Worm (Caenorhabditis elegans) whole organism, mixed stage, embryonic: Measurements from ENCODE around the gene F21A3.4.

ENCODE experiments used
- bed-3 ChIP-seq: fragments of 200-800 bp; sonication (Bioruptor generic); optimal IDR thresholded peaks from 3 replicates; lab custom pipeline; 2018; ENCODE audit warnings: mild to moderate bottlenecking, missing genetic modification characterization, moderate library complexity, missing compliant biosample characterization
- blmp-1 ChIP-seq: fragments of 150-350 bp; optimal IDR thresholded peaks from 2 replicates; lab custom pipeline; 2014; ENCODE audit warnings: missing biosample characterization, missing genetic modification characterization
- ceh-39 ChIP-seq: fragments of 150-350 bp; optimal IDR thresholded peaks from 2 replicates; lab custom pipeline; 2014; ENCODE audit warnings: missing biosample characterization, missing genetic modification characterization
- ceh-43 ChIP-seq: fragments of 200-800 bp; sonication (Bioruptor generic); optimal IDR thresholded peaks from 2 replicates; lab custom pipeline; 2018; ENCODE audit warnings: mild to moderate bottlenecking, missing genetic modification characterization, moderate library complexity, missing compliant biosample characterization
- ceh-83 ChIP-seq: fragments of 200-800 bp; sonication (Bioruptor generic); optimal IDR thresholded peaks from 2 replicates; lab custom pipeline; 2018; ENCODE audit warnings: mild to moderate bottlenecking, missing genetic modification characterization, missing compliant biosample characterization
- ces-1 ChIP-seq: fragments of 150-350 bp; optimal IDR thresholded peaks from 2 replicates; lab custom pipeline; 2014; ENCODE audit warnings: missing biosample characterization, missing genetic modification reagents, missing genetic modification characterization
- cnd-1 ChIP-seq: fragments of 200-800 bp; sonication (Bioruptor generic); optimal IDR thresholded peaks from 2 replicates; lab custom pipeline; 2018; ENCODE audit warnings: mild to moderate bottlenecking, missing genetic modification characterization, missing compliant biosample characterization
- drap-1 ChIP-seq: fragments of 200-800 bp; sonication (Bioruptor generic); optimal IDR thresholded peaks from 3 replicates; lab custom pipeline; 2018; ENCODE audit warnings: mild to moderate bottlenecking, missing genetic modification characterization, missing compliant biosample characterization
- elt-1 ChIP-seq: sonication (generic microtip); optimal IDR thresholded peaks from 2 replicates; lab custom pipeline; 2017; ENCODE audit warnings: missing genetic modification characterization, mild to moderate bottlenecking, missing compliant biosample characterization, antibody characterized with exemption, moderate library complexity, borderline replicate concordance; ENCODE audit not compliant: insufficient read depth
- elt-3 ChIP-seq: fragments of 150-350 bp; optimal IDR thresholded peaks from 2 replicates; lab custom pipeline; 2014; ENCODE audit warnings: missing biosample characterization, missing genetic modification characterization
- flh-1 ChIP-seq: fragments of 200-800 bp; sonication (Bioruptor generic); optimal IDR thresholded peaks from 2 replicates; lab custom pipeline; 2018; ENCODE audit warnings: mild to moderate bottlenecking, missing genetic modification characterization, moderate library complexity, missing compliant biosample characterization
- hlh-1 ChIP-seq: fragments of 150-350 bp; optimal IDR thresholded peaks from 2 replicates; lab custom pipeline; 2014; ENCODE audit warnings: missing biosample characterization, missing genetic modification reagents, missing genetic modification characterization
- lin-13 ChIP-seq: fragments of 150-350 bp; optimal IDR thresholded peaks from 2 replicates; lab custom pipeline; 2014; ENCODE audit warnings: missing biosample characterization, missing genetic modification characterization
- lin-32 ChIP-seq: fragments of 200-800 bp; sonication (Bioruptor generic); optimal IDR thresholded peaks from 2 replicates; lab custom pipeline; 2018; ENCODE audit warnings: mild to moderate bottlenecking, missing genetic modification characterization, missing compliant biosample characterization
- lsy-2 ChIP-seq: fragments of 150-350 bp; optimal IDR thresholded peaks from 2 replicates; lab custom pipeline; 2014; ENCODE audit warnings: missing biosample characterization, missing genetic modification characterization
- mab-5 ChIP-seq: fragments of 150-350 bp; optimal IDR thresholded peaks from 2 replicates; lab custom pipeline; 2014; ENCODE audit warnings: missing biosample characterization, missing genetic modification characterization
- mep-1 ChIP-seq: fragments of 150-350 bp; optimal IDR thresholded peaks from 2 replicates; lab custom pipeline; 2017; ENCODE audit warnings: missing biosample characterization, missing genetic modification reagents, missing genetic modification characterization, inconsistent platforms
- mls-2 ChIP-seq: sonication (generic microtip); optimal IDR thresholded peaks from 2 replicates; lab custom pipeline; 2016; ENCODE audit warnings: mild to moderate bottlenecking, missing genetic modification characterization, moderate library complexity, missing compliant biosample characterization
- nhr-12 ChIP-seq: fragments of 150-350 bp; optimal IDR thresholded peaks from 2 replicates; lab custom pipeline; 2014; ENCODE audit warnings: missing biosample characterization, missing genetic modification characterization
- nhr-2 ChIP-seq: fragments of 150-350 bp; optimal IDR thresholded peaks from 2 replicates; lab custom pipeline; 2014; ENCODE audit warnings: missing biosample characterization, missing genetic modification characterization
- nhr-28 ChIP-seq: fragments of 150-350 bp; optimal IDR thresholded peaks from 2 replicates; lab custom pipeline; 2014; ENCODE audit warnings: missing biosample characterization, missing genetic modification characterization
- sem-2 ChIP-seq: fragments of 200-800 bp; sonication (Bioruptor generic); optimal IDR thresholded peaks from 2 replicates; lab custom pipeline; 2018; ENCODE audit warnings: mild to moderate bottlenecking, missing genetic modification characterization, missing compliant biosample characterization
- snpc-4 ChIP-seq: fragments of 150-350 bp; optimal IDR thresholded peaks from 2 replicates; lab custom pipeline; 2014; ENCODE audit warnings: missing biosample characterization, missing genetic modification characterization
- sptf-1 ChIP-seq: sonication (generic microtip); optimal IDR thresholded peaks from 2 replicates; lab custom pipeline; 2017; ENCODE audit warnings: mild to moderate bottlenecking, missing genetic modification characterization, moderate library complexity, missing compliant biosample characterization
- tbx-8 ChIP-seq: fragments of 200-800 bp; sonication (Bioruptor generic); optimal IDR thresholded peaks from 2 replicates; lab custom pipeline; 2018; ENCODE audit warnings: mild to moderate bottlenecking, missing genetic modification characterization, moderate library complexity, missing compliant biosample characterization
- unc-120 ChIP-seq: sonication (generic microtip); optimal IDR thresholded peaks from 2 replicates; lab custom pipeline; 2017; ENCODE audit warnings: missing genetic modification characterization, missing compliant biosample characterization; ENCODE audit not compliant: poor library complexity, severe bottlenecking
- unc-39 ChIP-seq: fragments of 150-350 bp; optimal IDR thresholded peaks from 2 replicates; lab custom pipeline; 2014; ENCODE audit warnings: missing biosample characterization, missing genetic modification characterization
- unc-62 ChIP-seq: fragments of 150-350 bp; optimal IDR thresholded peaks from 2 replicates; lab custom pipeline; 2014; ENCODE audit warnings: missing biosample characterization, missing genetic modification reagents, missing genetic modification characterization
- zip-8 ChIP-seq: fragments of 150-350 bp; optimal IDR thresholded peaks from 2 replicates; lab custom pipeline; 2014; ENCODE audit warnings: missing biosample characterization, missing genetic modification characterization
- ztf-11 ChIP-seq: fragments of 150-350 bp; optimal IDR thresholded peaks from 2 replicates; lab custom pipeline; 2014; ENCODE audit warnings: missing biosample characterization, missing genetic modification characterization

The F21A3.4 gene

ce11 chrV:15566511-15567178 lies 30.2 kb downstream of the F21A3.4 start:
- TF ChIP-seq elt-1 (tag; lab: Kevin White, UChicago) (no peak), hlh-1 (tag; lab: Kevin White, UChicago) (peak; percentile 12)

DNA sequence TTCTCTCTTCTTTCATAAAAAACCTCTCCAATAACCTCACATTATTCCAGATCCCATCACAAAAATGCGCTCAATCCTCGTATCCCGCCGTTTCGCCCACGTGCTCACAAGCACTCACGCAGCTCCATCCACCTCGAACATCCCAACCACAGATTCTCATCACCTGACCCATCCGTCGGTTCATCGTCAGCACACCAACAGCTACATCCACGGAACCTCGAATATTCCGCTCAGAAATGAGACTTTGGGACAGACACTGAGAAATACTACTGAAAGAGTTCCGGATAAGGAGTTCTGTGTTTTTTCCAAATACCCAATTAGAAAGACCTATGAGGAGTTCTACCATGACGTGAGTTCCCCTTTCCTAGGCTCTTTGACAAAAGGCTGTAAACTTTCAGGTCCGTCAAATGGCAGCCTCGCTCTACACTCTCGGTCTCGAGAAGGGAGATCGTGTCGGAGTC lies 31.0 kb downstream of the F21A3.4 start, which contains the start of gene acs-2:
Gene acs-2 (plus strand): TSS at position 51 of the 461 bp plus-strand sequence.
- TF ChIP-seq mab-5 (no peak), bed-3 (GFP tag; lab: Kevin White, UChicago) (no peak), unc-120 (no peak), elt-1 (tag; lab: Kevin White, UChicago) (no peak), lsy-2 (tag; lab: Kevin White, UChicago) (no peak), snpc-4 (tag; lab: Kevin White, UChicago) (no peak)
- TF ChIP-seq, all 35 proteins: peak for 0

DNA sequence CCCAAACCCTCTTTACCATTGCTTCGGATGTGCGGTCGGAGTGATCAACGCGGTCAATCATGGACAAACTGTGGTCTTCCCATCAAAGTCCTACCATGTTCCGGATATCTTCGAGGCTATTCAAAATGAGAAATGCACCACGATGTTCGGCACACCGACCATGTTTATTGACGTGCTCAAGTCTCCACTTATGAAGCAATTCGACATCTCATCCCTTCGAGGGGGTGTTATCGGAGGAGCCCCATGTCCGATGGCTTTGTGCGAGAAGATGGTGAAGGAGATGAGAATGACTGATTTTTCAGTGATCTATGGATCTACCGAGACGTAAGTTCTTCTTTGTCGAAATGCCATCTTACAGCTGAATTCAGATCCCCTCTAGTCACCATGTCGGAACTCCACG lies 32.0 kb downstream of the F21A3.4 start:
- TF ChIP-seq ces-1 (GFP tag; lab: Kevin White, UChicago), result no peak
- TF ChIP-seq mab-5, result no peak
- no peak for TF ChIP-seq nhr-12
- TF ChIP-seq unc-62 (GFP tag; lab: Kevin White, UChicago), result no peak
- no peak for TF ChIP-seq ceh-39
- TF ChIP-seq elt-3 (tag; lab: Kevin White, UChicago), result no peak
- TF ChIP-seq bed-3 (GFP tag; lab: Kevin White, UChicago), result no peak
- no peak for TF ChIP-seq elt-1 (tag; lab: Kevin White, UChicago)
- TF ChIP-seq sem-2 (GFP tag; lab: Kevin White, UChicago), result no peak
- no peak for TF ChIP-seq blmp-1 (tag; lab: Kevin White, UChicago)
- no peak for TF ChIP-seq ztf-11 (tag; lab: Kevin White, UChicago)
- TF ChIP-seq lin-32 (GFP tag; lab: Kevin White, UChicago), result no peak
- TF ChIP-seq tbx-8, result no peak
- no peak for TF ChIP-seq nhr-2 (tag; lab: Kevin White, UChicago)
- TF ChIP-seq hlh-1 (tag; lab: Kevin White, UChicago), result no peak
- no peak for TF ChIP-seq lsy-2 (tag; lab: Kevin White, UChicago)
- no peak for TF ChIP-seq ceh-83 (GFP tag; lab: Kevin White, UChicago)
- TF ChIP-seq flh-1 (GFP tag; lab: Kevin White, UChicago), result no peak
- no peak for TF ChIP-seq nhr-28
- TF ChIP-seq, all 35 proteins: peak for 0

DNA sequence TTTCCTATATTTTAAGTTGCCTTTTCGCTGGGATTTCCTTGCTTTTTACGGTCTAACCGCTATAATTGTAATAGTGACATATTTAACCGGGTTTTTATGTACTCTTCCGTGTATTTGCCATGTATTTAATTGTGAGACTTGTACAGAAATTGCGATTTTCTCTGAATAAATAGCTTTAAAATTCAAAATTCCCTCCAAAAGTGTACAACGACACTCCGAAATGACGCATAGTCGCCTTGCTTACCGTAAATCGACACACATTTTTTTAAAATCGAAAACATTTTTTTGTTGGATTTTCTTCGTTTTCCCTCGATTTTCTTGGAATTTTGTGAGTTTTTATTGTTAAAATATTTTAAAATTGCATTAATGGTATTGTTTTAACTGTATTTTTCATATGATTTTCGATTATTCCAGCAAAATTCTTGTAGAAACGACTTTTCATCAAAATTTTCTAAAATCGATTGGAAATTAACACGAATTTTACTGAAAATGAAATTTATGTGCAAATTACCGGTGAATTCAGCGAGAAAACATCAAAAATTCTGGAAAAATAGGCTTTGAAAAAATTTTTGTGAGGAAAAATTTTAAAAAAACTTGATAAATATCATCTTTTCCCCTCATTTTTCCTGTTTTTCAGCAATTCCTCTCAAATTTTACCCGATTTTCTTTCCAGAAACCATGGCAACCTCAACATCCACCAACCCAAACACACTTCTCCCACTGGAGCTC lies 33.4 kb downstream of the F21A3.4 start, which contains the start of gene lsm-5:
Gene lsm-5 (plus strand): TSS at position 679 of the 729 bp plus-strand sequence.
- TF ChIP-seq lsy-2 (tag; lab: Kevin White, UChicago), result no peak
- peak; percentile 34 for TF ChIP-seq mep-1

DNA sequence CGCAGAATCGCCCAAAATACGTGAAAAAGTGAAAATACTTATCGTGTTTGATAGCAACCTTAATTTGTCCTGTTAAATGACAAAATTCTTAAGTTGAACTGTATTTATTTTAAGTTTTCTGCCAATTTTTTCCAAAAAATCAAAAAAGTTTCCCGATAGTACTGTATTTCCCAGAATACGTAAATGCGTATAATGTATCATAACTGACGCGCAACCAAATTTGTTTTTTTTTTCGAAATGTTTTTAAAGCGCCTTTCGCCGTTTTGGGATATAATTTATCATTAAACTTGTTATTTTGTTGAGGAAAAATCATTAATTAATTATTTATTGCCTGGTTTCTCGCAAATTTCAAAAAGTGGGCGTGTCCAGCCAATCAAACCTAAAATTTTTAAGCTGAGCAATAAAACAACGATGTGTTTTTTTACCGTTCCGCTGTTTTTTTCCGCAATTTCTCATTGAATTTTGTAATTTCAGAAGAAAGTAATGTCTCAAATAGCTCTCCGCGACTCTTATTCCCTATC lies 34.6 kb downstream of the F21A3.4 start, which contains the start of gene fbxa-95:
Gene fbxa-95 (plus strand): TSS at position 471 of the 521 bp plus-strand sequence.
- no peak for TF ChIP-seq ztf-11 (tag; lab: Kevin White, UChicago)
- no peak for TF ChIP-seq bed-3 (GFP tag; lab: Kevin White, UChicago)
- TF ChIP-seq mls-2, result no peak
- TF ChIP-seq tbx-8, result no peak
- TF ChIP-seq elt-1 (tag; lab: Kevin White, UChicago), result no peak
- no peak for TF ChIP-seq elt-3 (tag; lab: Kevin White, UChicago)
- no peak for TF ChIP-seq cnd-1 (tag; lab: Kevin White, UChicago)
- TF ChIP-seq lsy-2 (tag; lab: Kevin White, UChicago), result no peak
- no peak for TF ChIP-seq drap-1 (GFP tag; lab: Kevin White, UChicago)
- TF ChIP-seq zip-8 (tag; lab: Kevin White, UChicago), result no peak

- TF ChIP-seq unc-39 (tag; lab: Kevin White, UChicago) (no peak), nhr-28 (no peak), mep-1 (no peak), mls-2 (no peak), nhr-12 (no peak), sptf-1 (tag; lab: Kevin White, UChicago) (no peak), lin-13 (tag; lab: Kevin White, UChicago) (no peak), ceh-43 (GFP tag; lab: Kevin White, UChicago) (no peak)
Observed at ce11 chrV:15572613-15573012, 36.2 kb downstream of the F21A3.4 start, which contains the start of gene fbxa-94. TSS of gene fbxa-94 (plus strand) at chrV:15572913.
